Fruit fly (Drosophila melanogaster) whole organism, embryonic: ENCODE data around the gene CG32813.

Experiments used
- C15 ChIP-seq: fragments of 200-800 bp; sonication (Bioruptor generic); IDR thresholded peaks from 3 replicates; pipeline ENCODE4 v1.3.6; 2022; ENCODE audit warnings: missing biosample characterization, missing genetic modification characterization
- CG10209 ChIP-seq: fragments of 200-800 bp; sonication (Bioruptor generic); optimal IDR thresholded peaks from 3 replicates; lab custom pipeline; 2017; ENCODE audit warnings: missing biosample characterization, mild to moderate bottlenecking, missing genetic modification characterization, missing genetic modification reagents
- CG10274 ChIP-seq: fragments of 200-800 bp; sonication (Bioruptor generic); optimal IDR thresholded peaks from 3 replicates; lab custom pipeline; 2017; ENCODE audit warnings: missing biosample characterization, mild to moderate bottlenecking, missing genetic modification characterization
- CG10565 ChIP-seq: fragments of 200-800 bp; sonication (Bioruptor generic); optimal IDR thresholded peaks from 3 replicates; lab custom pipeline; 2016; ENCODE audit warnings: missing biosample characterization, mild to moderate bottlenecking, missing genetic modification characterization
- CG11695 ChIP-seq: fragments of 200-800 bp; sonication (Bioruptor generic); IDR thresholded peaks from 3 replicates; pipeline ENCODE4 v1.3.6; 2022; ENCODE audit warnings: missing biosample characterization, missing genetic modification characterization
- CG11723 ChIP-seq: fragments of 200-800 bp; sonication (Bioruptor generic); optimal IDR thresholded peaks from 2 replicates; lab custom pipeline; 2017; ENCODE audit warnings: missing biosample characterization, mild to moderate bottlenecking, missing genetic modification characterization
- CG12071 ChIP-seq: fragments of 200-800 bp; sonication (Bioruptor generic); optimal IDR thresholded peaks from 3 replicates; lab custom pipeline; 2018; ENCODE audit warnings: missing biosample characterization, mild to moderate bottlenecking, missing genetic modification characterization
- CG13424 ChIP-seq: fragments of 200-800 bp; sonication (Bioruptor generic); optimal IDR thresholded peaks from 2 replicates; lab custom pipeline; 2019; ENCODE audit warnings: missing biosample characterization, mild to moderate bottlenecking, missing genetic modification characterization, moderate library complexity
- CG15073 ChIP-seq: fragments of 200-800 bp; sonication (Bioruptor generic); optimal IDR thresholded peaks from 2 replicates; lab custom pipeline; 2016; ENCODE audit warnings: missing biosample characterization, missing genetic modification characterization
- CG1602 ChIP-seq: fragments of 200-800 bp; sonication (Bioruptor generic); optimal IDR thresholded peaks from 3 replicates; lab custom pipeline; 2016; ENCODE audit warnings: missing biosample characterization, missing genetic modification characterization
- CG1832 ChIP-seq: fragments of 200-800 bp; sonication (Bioruptor generic); optimal IDR thresholded peaks from 2 replicates; lab custom pipeline; 2017; ENCODE audit warnings: missing biosample characterization, mild to moderate bottlenecking, missing genetic modification characterization, inconsistent platforms
- CG2678 ChIP-seq: fragments of 200-800 bp; sonication (Bioruptor generic); optimal IDR thresholded peaks from 3 replicates; lab custom pipeline; 2019; ENCODE audit warnings: missing biosample characterization, mild to moderate bottlenecking, missing genetic modification characterization, moderate library complexity
- CG30020 ChIP-seq: fragments of 200-800 bp; optimal IDR thresholded peaks from 2 replicates; lab custom pipeline; 2019; ENCODE audit warnings: missing biosample characterization, mild to moderate bottlenecking, missing genetic modification characterization, moderate library complexity
- CG31224 ChIP-seq: fragments of 200-800 bp; sonication (Bioruptor generic); IDR thresholded peaks from 2 replicates; pipeline ENCODE4 v1.3.6; 2022; ENCODE audit warnings: missing biosample characterization, missing genetic modification characterization
- CG4282 ChIP-seq: fragments of 200-800 bp; sonication (Bioruptor generic); optimal IDR thresholded peaks from 2 replicates; lab custom pipeline; 2016; ENCODE audit warnings: missing biosample characterization, missing genetic modification characterization
- CG5953 ChIP-seq: fragments of 200-800 bp; sonication (Bioruptor generic); IDR thresholded peaks from 2 replicates; pipeline ENCODE4 v1.3.6; 2022; ENCODE audit warnings: missing biosample characterization, missing genetic modification characterization
- CG6175 ChIP-seq: fragments of 200-800 bp; sonication (Bioruptor generic); IDR thresholded peaks from 3 replicates; pipeline ENCODE4 v1.3.6; 2022; ENCODE audit warnings: missing biosample characterization, missing genetic modification characterization
- CG8388 ChIP-seq: fragments of 200-800 bp; sonication (Bioruptor generic); optimal IDR thresholded peaks from 2 replicates; lab custom pipeline; 2019; ENCODE audit warnings: missing biosample characterization, mild to moderate bottlenecking, missing genetic modification characterization, moderate library complexity
- CrebB ChIP-seq: fragments of 200-800 bp; sonication (Bioruptor generic); optimal IDR thresholded peaks from 3 replicates; lab custom pipeline; 2018; ENCODE audit warnings: missing biosample characterization, mild to moderate bottlenecking, missing genetic modification characterization
- D19A ChIP-seq: fragments of 200-800 bp; optimal IDR thresholded peaks from 3 replicates; lab custom pipeline; 2019; ENCODE audit warnings: missing biosample characterization, mild to moderate bottlenecking, missing genetic modification characterization, moderate library complexity
- Doc2 ChIP-seq: fragments of 200-800 bp; sonication (Bioruptor generic); IDR thresholded peaks from 2 replicates; pipeline ENCODE4 v1.3.6; 2022; ENCODE audit warnings: missing biosample characterization, missing genetic modification characterization
- Drgx ChIP-seq: fragments of 200-800 bp; sonication (Bioruptor generic); IDR thresholded peaks from 2 replicates; pipeline ENCODE4 v1.3.6; 2022; ENCODE audit warnings: missing biosample characterization, missing genetic modification characterization
- ERR ChIP-seq: fragments of 200-800 bp; sonication (Bioruptor generic); optimal IDR thresholded peaks from 2 replicates; lab custom pipeline; 2016; ENCODE audit warnings: missing biosample characterization, missing genetic modification characterization
- Elba2 ChIP-seq: fragments of 200-800 bp; sonication (Bioruptor generic); optimal IDR thresholded peaks from 3 replicates; lab custom pipeline; 2016; ENCODE audit warnings: missing biosample characterization, missing genetic modification characterization
- HHEX ChIP-seq: fragments of 200-800 bp; sonication (Bioruptor generic); optimal IDR thresholded peaks from 3 replicates; lab custom pipeline; 2017; ENCODE audit warnings: missing biosample characterization, mild to moderate bottlenecking, missing genetic modification characterization, missing genetic modification reagents
- NC2α ChIP-seq: fragments of 200-800 bp; sonication (Bioruptor generic); optimal IDR thresholded peaks from 2 replicates; lab custom pipeline; 2016; ENCODE audit warnings: missing biosample characterization, missing genetic modification characterization
- Pdp1 ChIP-seq, 2 experiments: fragments of 200-800 bp; sonication (Bioruptor generic); optimal IDR thresholded peaks; 3 replicates each; lab custom pipeline; 2016; ENCODE audit warnings: missing biosample characterization in 2 of 2, missing genetic modification characterization in 2 of 2, mild to moderate bottlenecking in 1 of 2, moderate library complexity in 1 of 2
- Trl ChIP-seq, 3 experiments: fragments of >200 bp in 2 of 3; fragments of 200-800 bp in 1 of 3; sonication (Bioruptor generic) in 1 of 3; optimal IDR thresholded peaks; 2 replicates in 1 of 3; 3 replicates in 2 of 3; lab custom pipeline; 2016 to 2017; ENCODE audit warnings: missing biosample characterization in 1 of 3, missing genetic modification characterization in 1 of 3
- Vsx1 ChIP-seq: fragments of 200-800 bp; sonication (Bioruptor generic); optimal IDR thresholded peaks from 2 replicates; lab custom pipeline; 2017; ENCODE audit warnings: missing biosample characterization, mild to moderate bottlenecking, missing genetic modification characterization, missing genetic modification reagents
- cato ChIP-seq: fragments of 200-800 bp; sonication (Bioruptor generic); optimal IDR thresholded peaks from 2 replicates; lab custom pipeline; 2016; ENCODE audit warnings: missing biosample characterization, missing genetic modification characterization, borderline replicate concordance
- dmrt11E ChIP-seq: fragments of 200-800 bp; sonication (Bioruptor generic); optimal IDR thresholded peaks from 3 replicates; lab custom pipeline; 2018; ENCODE audit warnings: missing biosample characterization, mild to moderate bottlenecking, missing genetic modification characterization, moderate library complexity
- ems ChIP-seq: fragments of 200-800 bp; sonication (Bioruptor generic); optimal IDR thresholded peaks from 3 replicates; lab custom pipeline; 2016; ENCODE audit warnings: missing biosample characterization, missing genetic modification characterization
- en ChIP-seq: fragments of 200-800 bp; sonication (Bioruptor generic); optimal IDR thresholded peaks from 2 replicates; lab custom pipeline; 2016; ENCODE audit warnings: missing biosample characterization, missing genetic modification characterization
- exex ChIP-seq: fragments of 200-800 bp; sonication (Bioruptor generic); optimal IDR thresholded peaks from 4 replicates; lab custom pipeline; 2018; ENCODE audit warnings: missing biosample characterization, mild to moderate bottlenecking, missing genetic modification characterization, moderate library complexity
- gce ChIP-seq: fragments of 200-800 bp; sonication (Bioruptor generic); IDR thresholded peaks from 3 replicates; pipeline ENCODE4 v1.3.6; 2022; ENCODE audit warnings: missing biosample characterization, missing genetic modification characterization
- ind ChIP-seq: fragments of 200-800 bp; sonication (Bioruptor generic); optimal IDR thresholded peaks from 3 replicates; lab custom pipeline; 2016; ENCODE audit warnings: missing biosample characterization, missing genetic modification characterization
- jing ChIP-seq: fragments of 200-800 bp; sonication (Bioruptor generic); optimal IDR thresholded peaks from 2 replicates; lab custom pipeline; 2018; ENCODE audit warnings: missing biosample characterization, mild to moderate bottlenecking, missing genetic modification characterization
- lmd ChIP-seq: fragments of 200-800 bp; sonication (Bioruptor generic); IDR thresholded peaks from 2 replicates; pipeline ENCODE4 v1.3.6; 2022; ENCODE audit warnings: missing biosample characterization, missing genetic modification characterization
- maf-S ChIP-seq: fragments of 200-800 bp; sonication (Bioruptor generic); optimal IDR thresholded peaks from 2 replicates; lab custom pipeline; 2016; ENCODE audit warnings: missing biosample characterization, missing genetic modification characterization
- mld ChIP-seq: fragments of 200-800 bp; sonication (Bioruptor generic); IDR thresholded peaks from 3 replicates; pipeline ENCODE4 v1.3.6; 2022; ENCODE audit warnings: missing biosample characterization, missing genetic modification characterization; ENCODE audit not compliant: partially characterized antibody
- odd ChIP-seq: fragments of 200-800 bp; sonication (Bioruptor generic); optimal IDR thresholded peaks from 2 replicates; lab custom pipeline; 2017; ENCODE audit warnings: missing biosample characterization, mild to moderate bottlenecking, missing genetic modification characterization
- p53 ChIP-seq: fragments of 200-800 bp; sonication (Bioruptor generic); optimal IDR thresholded peaks from 2 replicates; lab custom pipeline; 2016; ENCODE audit warnings: missing biosample characterization, missing genetic modification characterization
- pb ChIP-seq: fragments of 200-800 bp; sonication (Bioruptor generic); optimal IDR thresholded peaks from 3 replicates; lab custom pipeline; 2016; ENCODE audit warnings: missing biosample characterization, missing genetic modification characterization
- phol ChIP-seq: fragments of 200-800 bp; sonication (Bioruptor generic); optimal IDR thresholded peaks from 3 replicates; lab custom pipeline; 2018; ENCODE audit warnings: missing biosample characterization, mild to moderate bottlenecking, missing genetic modification characterization, moderate library complexity
- sens ChIP-seq: fragments of 200-800 bp; sonication (Bioruptor generic); peaks from one replicate; lab custom pipeline; 2016; ENCODE audit warnings: missing biosample characterization, missing genetic modification characterization
- sna ChIP-seq: fragments of 200-800 bp; sonication (Bioruptor generic); IDR thresholded peaks from 2 replicates; pipeline ENCODE4 v1.3.6; 2022; ENCODE audit warnings: missing biosample characterization, missing genetic modification characterization; ENCODE audit not compliant: partially characterized antibody
- sqz ChIP-seq: fragments of 200-800 bp; sonication (Bioruptor generic); optimal IDR thresholded peaks from 3 replicates; lab custom pipeline; 2018; ENCODE audit warnings: missing biosample characterization, mild to moderate bottlenecking, missing genetic modification characterization
- twi ChIP-seq: fragments of 200-800 bp; optimal IDR thresholded peaks from 2 replicates; lab custom pipeline; 2019; ENCODE audit warnings: missing biosample characterization, mild to moderate bottlenecking, missing genetic modification characterization, moderate library complexity
- wdn ChIP-seq: fragments of 200-800 bp; sonication (Bioruptor generic); IDR thresholded peaks from 2 replicates; pipeline ENCODE4 v1.3.6; 2022; ENCODE audit warnings: missing biosample characterization, missing genetic modification characterization

Gene CG32813

dm6 chrX:1398455-1399055 lies 17.8 kb downstream of the CG32813 start (continued):
- TF ChIP-seq CG4282 (GFP tag; lab: Kevin White, UChicago), result no peak
- peak; percentile 15; the same call in 1 of the 3 replicates for TF ChIP-seq gce (GFP tag; lab: Robert Waterston, UW)
- TF ChIP-seq phol, result peak; percentile 62
- TF ChIP-seq NC2α (GFP tag; lab: Kevin White, UChicago), result peak; percentile 3
- peak; percentile 4 for TF ChIP-seq CG10274 (GFP tag; lab: Kevin White, UChicago)
- TF ChIP-seq Drgx (GFP tag; lab: Robert Waterston, UW), result peak; percentile 72
- peak; percentile 29; the same call in 1 of the 3 replicates for TF ChIP-seq C15 (GFP tag; lab: Robert Waterston, UW)
- peak; percentile 47 for TF ChIP-seq dmrt11E
- TF ChIP-seq odd (GFP tag; lab: Kevin White, UChicago), result peak; percentile 39
- peak; percentile 36 for TF ChIP-seq D19A (tag; lab: Kevin White, UChicago)
- no peak for TF ChIP-seq exex
- TF ChIP-seq CG30020, result no peak
- no peak for TF ChIP-seq CG15073 (GFP tag; lab: Kevin White, UChicago)
- TF ChIP-seq CG1832 (GFP tag; lab: Kevin White, UChicago), result no peak
- TF ChIP-seq mld (GFP tag; lab: Robert Waterston, UW), result no peak
- peak; percentile 40 for TF ChIP-seq jing (GFP tag; lab: Kevin White, UChicago)
- TF ChIP-seq sens (GFP tag; lab: Kevin White, UChicago), result peak; percentile 85
- 0 out of 2 replicates have a peak, but pooled peaks have one; percentile 44 for TF ChIP-seq CG5953
- peak; percentile 55 for TF ChIP-seq CG1602 (GFP tag; lab: Kevin White, UChicago)
- no peak for TF ChIP-seq Doc2 (GFP tag; lab: Robert Waterston, UW)
- peak; percentile 33 for TF ChIP-seq ems
- peak; percentile 30 for TF ChIP-seq maf-S (GFP tag; lab: Kevin White, UChicago)
- peak; percentile 71 for TF ChIP-seq CG2678
- 0 out of 3 replicates have a peak, but pooled peaks have one; percentile 37 for TF ChIP-seq CG11695 (GFP tag; lab: Robert Waterston, UW)
- TF ChIP-seq en (GFP tag; lab: Kevin White, UChicago), result peak; percentile 26
- TF ChIP-seq CG11723 (GFP tag; lab: Kevin White, UChicago), result no peak
- no peak for TF ChIP-seq CG10565 (GFP tag; lab: Kevin White, UChicago)
- TF ChIP-seq cato (GFP tag; lab: Kevin White, UChicago), result no peak
- TF ChIP-seq Trl (optimal IDR thresholded peaks at IDR 0.05; lab: Kevin White, UChicago), result no peak
- peak; percentile 38 for TF ChIP-seq Trl (GFP tag; optimal IDR thresholded peaks at IDR 0.05; lab: Kevin White, UChicago)
- TF ChIP-seq ind (GFP tag; lab: Kevin White, UChicago), result peak; percentile 76
- peak; percentile 64 for TF ChIP-seq CG10209 (GFP tag; lab: Kevin White, UChicago)
- TF ChIP-seq Pdp1 (GFP tag; optimal IDR thresholded peaks at IDR 0.05; lab: Kevin White, UChicago), result peak; percentile 37 to 66
- TF ChIP-seq CG6175 (GFP tag; lab: Robert Waterston, UW), result no peak
- TF ChIP-seq CrebB (tag; lab: Kevin White, UChicago), result no peak
- TF ChIP-seq wdn (GFP tag; lab: Robert Waterston, UW), result no peak; the same call in 1 of the 2 replicates
- peak; percentile 71 for TF ChIP-seq CG13424
- no peak for TF ChIP-seq Elba2 (GFP tag; lab: Kevin White, UChicago)
- TF ChIP-seq CG8388 (GFP tag; lab: Kevin White, UChicago), result peak; percentile 29
- TF ChIP-seq pb (GFP tag; lab: Kevin White, UChicago), result no peak
- TF ChIP-seq CG12071 (GFP tag; lab: Kevin White, UChicago), result peak; percentile 36
- no peak for TF ChIP-seq Vsx1
- TF ChIP-seq sqz (GFP tag; lab: Kevin White, UChicago), result no peak
- no peak for TF ChIP-seq ERR (GFP tag; lab: Kevin White, UChicago)
- TF ChIP-seq CG31224 (GFP tag; lab: Robert Waterston, UW), result peak; percentile 57; the same call in 1 of the 2 replicates
- TF ChIP-seq p53 (GFP tag; lab: Kevin White, UChicago), result no peak
- TF ChIP-seq twi, result no peak
- TF ChIP-seq sna (GFP tag; lab: Robert Waterston, UW), result no peak
- peak; percentile 79 for TF ChIP-seq lmd (GFP tag; lab: Robert Waterston, UW)
- TF ChIP-seq HHEX (GFP tag; lab: Kevin White, UChicago), result peak; percentile 40
